Fruit fly (Drosophila melanogaster): ENCODE measurements around the gene CG33301.

Gene CG33301

DNA sequence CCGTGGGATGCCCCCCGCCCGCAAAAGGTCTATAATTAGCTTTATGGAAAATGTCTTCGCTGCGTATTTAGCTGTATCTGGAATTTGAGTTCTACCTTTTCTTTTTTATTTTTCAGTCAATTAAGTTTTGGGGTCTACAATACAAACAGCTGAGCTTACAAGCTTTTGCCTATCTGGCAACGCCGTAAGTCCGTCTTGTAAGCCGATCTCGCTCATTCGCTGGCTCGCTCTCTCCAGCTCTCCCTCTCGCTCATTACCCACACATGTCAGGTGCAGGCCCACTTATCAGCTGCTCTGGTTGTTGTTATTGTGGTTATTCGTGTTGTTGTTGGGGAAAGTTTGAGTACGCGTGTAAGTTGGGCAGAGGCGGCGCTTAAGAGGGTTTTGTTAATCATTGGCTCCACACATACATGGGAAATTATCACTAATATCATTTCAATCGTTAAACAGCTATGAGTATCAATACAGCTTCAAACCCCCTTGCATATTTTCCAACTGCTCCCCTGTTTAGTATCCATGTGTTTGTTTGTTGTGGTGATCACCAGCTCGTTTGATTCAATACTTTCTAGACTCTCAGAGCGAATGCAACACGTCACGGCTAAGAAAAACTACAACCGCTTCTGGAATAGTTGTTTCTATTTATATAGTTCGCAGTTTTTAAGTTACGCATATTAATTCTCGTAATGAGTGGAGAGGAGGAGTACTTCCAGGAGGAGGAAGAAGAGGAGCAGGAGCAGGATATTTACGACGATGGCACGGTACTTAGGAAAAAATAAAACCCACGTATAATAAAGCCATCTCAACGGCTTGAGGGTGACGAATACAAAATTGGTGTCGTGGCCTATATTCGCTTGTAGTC lies 39.4 kb upstream of the CG33301 start (continued):
- peak; percentile 96 for TF ChIP-seq p53 (GFP tag; optimal IDR thresholded peaks at IDR 0.05)
- peak; percentile 91 for TF ChIP-seq ewg (GFP tag; optimal IDR thresholded peaks at IDR 0.05)
- TF ChIP-seq Fer1 (GFP tag; optimal IDR thresholded peaks at IDR 0.05), result no peak
- TF ChIP-seq CG12219 (GFP tag; optimal IDR thresholded peaks at IDR 0.05), result peak; percentile 97
- TF ChIP-seq Chrac-16 (GFP tag; optimal IDR thresholded peaks at IDR 0.05), result peak; percentile 98
- peak; percentile 98 for TF ChIP-seq HLH54F (GFP tag; optimal IDR thresholded peaks at IDR 0.05)
- TF ChIP-seq Scr (GFP tag; IDR thresholded peaks at IDR 0.05; ENCODE audit: partially characterized antibody), result no peak
- no peak for TF ChIP-seq Tbp (GFP tag; optimal IDR thresholded peaks at IDR 0.05)
- no peak; the same call in none of the 2 replicates for TF ChIP-seq dan (GFP tag; IDR thresholded peaks at IDR 0.05)
- TF ChIP-seq dysf (GFP tag; IDR thresholded peaks at IDR 0.05), result peak; percentile 98
- peak; percentile 95 for TF ChIP-seq CG17829 (tag; optimal IDR thresholded peaks at IDR 0.05)
- peak; percentile 92; the same call in 1 of the 2 replicates for TF ChIP-seq Gsc (GFP tag; IDR thresholded peaks at IDR 0.05)
- TF ChIP-seq wek (GFP tag; optimal IDR thresholded peaks at IDR 0.05), result peak; percentile 89
- TF ChIP-seq shn (GFP tag; optimal IDR thresholded peaks at IDR 0.05), result peak; percentile 98
- TF ChIP-seq unpg (GFP tag; optimal IDR thresholded peaks at IDR 0.05), result peak; percentile 98
- TF ChIP-seq Med (GFP tag), result peak; percentile 100
- peak; percentile 77 for TF ChIP-seq E2f2 (GFP tag; IDR thresholded peaks at IDR 0.05)
- no peak for TF ChIP-seq Dll (GFP tag; IDR thresholded peaks at IDR 0.05; ENCODE audit: partially characterized antibody)
- peak; percentile 99 for TF ChIP-seq Rfx (GFP tag; IDR thresholded peaks at IDR 0.05)
- peak; percentile 94 for TF ChIP-seq dimm (GFP tag; IDR thresholded peaks at IDR 0.05)
- peak; percentile 97 for TF ChIP-seq Optix (GFP tag; IDR thresholded peaks at IDR 0.05)
- no peak for TF ChIP-seq sd (tag; optimal IDR thresholded peaks at IDR 0.05)
- peak; percentile 90 for TF ChIP-seq CG6683 (GFP tag; optimal IDR thresholded peaks at IDR 0.05)
- TF ChIP-seq esg (GFP tag; conservative IDR thresholded peaks at IDR 0.05), result peak; percentile 92
- TF ChIP-seq cad (GFP tag; optimal IDR thresholded peaks at IDR 0.05), result no peak
- TF ChIP-seq Opbp (GFP tag; IDR thresholded peaks at IDR 0.05; ENCODE audit: partially characterized antibody), result no peak
- TF ChIP-seq CG31224 (GFP tag; IDR thresholded peaks at IDR 0.05), result peak; percentile 93
- peak; percentile 93 for TF ChIP-seq tup (GFP tag; optimal IDR thresholded peaks at IDR 0.05)
- TF ChIP-seq prd (optimal IDR thresholded peaks at IDR 0.05), result no peak
- peak; percentile 98 for TF ChIP-seq prd (GFP tag; IDR thresholded peaks at IDR 0.05)
- TF ChIP-seq bigmax (GFP tag; optimal IDR thresholded peaks at IDR 0.05), result peak; percentile 73
- TF ChIP-seq HLHmδ (GFP tag; optimal IDR thresholded peaks at IDR 0.05), result peak; percentile 82
- TF ChIP-seq maf-S (GFP tag; optimal IDR thresholded peaks at IDR 0.05), result peak; percentile 97
- TF ChIP-seq tna (GFP tag; IDR thresholded peaks at IDR 0.05; ENCODE audit: partially characterized antibody), result no peak
- peak; percentile 72 for TF ChIP-seq CG7271 (tag; optimal IDR thresholded peaks at IDR 0.05)
- TF ChIP-seq CG1233 (GFP tag; optimal IDR thresholded peaks at IDR 0.05), result peak; percentile 95
- TF ChIP-seq hkb (optimal IDR thresholded peaks at IDR 0.05), result no peak
- peak; percentile 97 for TF ChIP-seq hkb (GFP tag; IDR thresholded peaks at IDR 0.05)
- TF ChIP-seq Nf-YA (GFP tag; IDR thresholded peaks at IDR 0.05), result peak; percentile 95
- peak; percentile 68 for TF ChIP-seq pros (GFP tag; optimal IDR thresholded peaks at IDR 0.05)
- peak; percentile 93 for TF ChIP-seq Blimp-1 (GFP tag; optimal IDR thresholded peaks at IDR 0.05)
- TF ChIP-seq CG10543 (GFP tag; optimal IDR thresholded peaks at IDR 0.05), result peak; percentile 92
- peak; percentile 71 for TF ChIP-seq CG17186 (GFP tag; optimal IDR thresholded peaks at IDR 0.05)
- TF ChIP-seq Oli (tag; optimal IDR thresholded peaks at IDR 0.05), result peak; percentile 95
- peak; percentile 97 for TF ChIP-seq NC2β (GFP tag; optimal IDR thresholded peaks at IDR 0.05)
- TF ChIP-seq hth (optimal IDR thresholded peaks at IDR 0.05), result no peak
- TF ChIP-seq CG10431 (GFP tag; optimal IDR thresholded peaks at IDR 0.05), result peak; percentile 99
- peak; percentile 82 for TF ChIP-seq psq (GFP tag; optimal IDR thresholded peaks at IDR 0.05)
- TF ChIP-seq danr (GFP tag; IDR thresholded peaks at IDR 0.05), result peak; percentile 94

Data from whole organism, embryonic.